Fruit fly (Drosophila melanogaster): ENCODE data around the gene fax.

Gene fax

dm6 chr3L:16408609-16409439 lies 2.8 kb downstream of the fax start (continued):
- TF ChIP-seq CG8924 (tag; optimal IDR thresholded peaks at IDR 0.05): peak; percentile 34
- peak; percentile 45 for TF ChIP-seq lbe (GFP tag; optimal IDR thresholded peaks at IDR 0.05)
- TF ChIP-seq Usf (GFP tag; optimal IDR thresholded peaks at IDR 0.05): no peak
- TF ChIP-seq Side (GFP tag; optimal IDR thresholded peaks at IDR 0.05): peak; percentile 32
- TF ChIP-seq Scr (GFP tag; IDR thresholded peaks at IDR 0.05; ENCODE audit: partially characterized antibody): no peak
- no peak for TF ChIP-seq CG9215 (GFP tag; IDR thresholded peaks at IDR 0.05)
- TF ChIP-seq Mad (GFP tag; optimal IDR thresholded peaks at IDR 0.05): no peak
- no peak for TF ChIP-seq CG11560 (tag; IDR thresholded peaks at IDR 0.05)
- no peak for TF ChIP-seq CG10431 (GFP tag; optimal IDR thresholded peaks at IDR 0.05)
- no peak for TF ChIP-seq E2f1 (GFP tag; IDR thresholded peaks at IDR 0.05)
- TF ChIP-seq CG3847 (GFP tag; IDR thresholded peaks at IDR 0.05): no peak
- TF ChIP-seq MBD-R2 (GFP tag; IDR thresholded peaks at IDR 0.05): no peak
- TF ChIP-seq B-H1 (GFP tag; IDR thresholded peaks at IDR 0.05): no peak; the same call in 2 of the 3 replicates
- no peak for TF ChIP-seq pita (GFP tag; optimal IDR thresholded peaks at IDR 0.05)
- no peak for TF ChIP-seq Dek (tag; optimal IDR thresholded peaks at IDR 0.05)
- TF ChIP-seq CG18011 (GFP tag; optimal IDR thresholded peaks at IDR 0.05): no peak
- TF ChIP-seq CG11247 (GFP tag; IDR thresholded peaks at IDR 0.05): no peak
- TF ChIP-seq sd (tag; optimal IDR thresholded peaks at IDR 0.05): peak; percentile 97
- 0 out of 3 replicates have a peak, but pooled peaks have one; percentile 41 for TF ChIP-seq so (GFP tag; IDR thresholded peaks at IDR 0.05)
- TF ChIP-seq Nf-YA (GFP tag; IDR thresholded peaks at IDR 0.05): no peak
- TF ChIP-seq row (GFP tag; IDR thresholded peaks at IDR 0.05): no peak
- TF ChIP-seq inv (GFP tag; IDR thresholded peaks at IDR 0.05; ENCODE audit: partially characterized antibody): no peak
- TF ChIP-seq tgo (GFP tag; IDR thresholded peaks at IDR 0.05): no peak
- no peak for TF ChIP-seq ssp (GFP tag; IDR thresholded peaks at IDR 0.05)
- peak; percentile 25 for TF ChIP-seq Lhr (GFP tag; optimal IDR thresholded peaks at IDR 0.05)
- TF ChIP-seq odd (GFP tag; optimal IDR thresholded peaks at IDR 0.05): no peak
- no peak for TF ChIP-seq stc (GFP tag; IDR thresholded peaks at IDR 0.05)
- TF ChIP-seq nom (GFP tag; optimal IDR thresholded peaks at IDR 0.05): peak; percentile 57
- TF ChIP-seq klu (GFP tag; IDR thresholded peaks at IDR 0.05): no peak
- TF ChIP-seq Dfd (GFP tag; optimal IDR thresholded peaks at IDR 0.05): no peak
- no peak for TF ChIP-seq CG7839 (tag; optimal IDR thresholded peaks at IDR 0.05)
- TF ChIP-seq ase (GFP tag; IDR thresholded peaks at IDR 0.05): no peak
- TF ChIP-seq CkIIα-i1 (GFP tag; IDR thresholded peaks at IDR 0.05): no peak
- peak; percentile 36 for TF ChIP-seq CG12104 (GFP tag; optimal IDR thresholded peaks at IDR 0.05)
- TF ChIP-seq CG30403 (GFP tag; optimal IDR thresholded peaks at IDR 0.05): no peak
- TF ChIP-seq CG3065 (GFP tag; optimal IDR thresholded peaks at IDR 0.05): no peak
- TF ChIP-seq Dp (GFP tag; optimal IDR thresholded peaks at IDR 0.05): peak; percentile 57
- TF ChIP-seq CG12071 (GFP tag; optimal IDR thresholded peaks at IDR 0.05): no peak
- TF ChIP-seq CG16815 (GFP tag; optimal IDR thresholded peaks at IDR 0.05): peak; percentile 14
- TF ChIP-seq Hr39 (optimal IDR thresholded peaks at IDR 0.05): no peak
- TF ChIP-seq toy (GFP tag; IDR thresholded peaks at IDR 0.05): no peak
- peak; percentile 86 for TF ChIP-seq Med (GFP tag)
- peak; percentile 71 for TF ChIP-seq dmrt11E (tag; optimal IDR thresholded peaks at IDR 0.05)
- no peak for TF ChIP-seq D19B (GFP tag; optimal IDR thresholded peaks at IDR 0.05)
- TF ChIP-seq CG10209 (GFP tag; optimal IDR thresholded peaks at IDR 0.05): peak; percentile 73
- TF ChIP-seq Oli (tag; optimal IDR thresholded peaks at IDR 0.05): no peak
- TF ChIP-seq luna (GFP tag; optimal IDR thresholded peaks at IDR 0.05): no peak
- TF ChIP-seq CG34376 (GFP tag; optimal IDR thresholded peaks at IDR 0.05): no peak
- TF ChIP-seq fd64A (GFP tag; optimal IDR thresholded peaks at IDR 0.05): peak; percentile 48
- TF ChIP-seq CG14710 (tag; optimal IDR thresholded peaks at IDR 0.05): peak; percentile 89

Measured in whole organism, embryonic.